Fruit fly (Drosophila melanogaster): ENCODE data around the gene CG12995.

DNA sequence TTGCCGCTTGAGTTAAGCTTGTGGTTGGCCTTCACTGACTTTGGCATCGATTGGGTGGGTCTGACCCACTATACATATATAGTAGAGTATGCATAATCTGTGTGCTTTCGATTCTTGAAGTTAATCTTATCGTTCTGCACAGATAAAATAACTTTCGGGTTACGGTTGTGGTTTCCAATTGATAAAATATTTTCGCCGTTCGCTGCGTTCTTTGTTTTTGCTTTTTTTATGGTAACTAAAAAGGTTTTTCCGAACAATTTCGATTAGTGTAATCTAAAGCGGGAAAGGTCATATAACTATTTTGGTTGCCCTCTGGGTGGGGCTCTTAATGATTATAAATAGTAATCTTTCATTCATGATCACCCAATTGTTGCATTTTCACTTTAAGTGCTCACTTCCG lies 29.3 kb downstream of the CG12995 start:
- TF ChIP-seq pan (optimal IDR thresholded peaks at IDR 0.05) (no peak), Hr78 (GFP tag; optimal IDR thresholded peaks at IDR 0.05) (no peak), HLH106 (tag; optimal IDR thresholded peaks at IDR 0.05) (no peak), OdsH (GFP tag; optimal IDR thresholded peaks at IDR 0.05) (no peak), woc (GFP tag; optimal IDR thresholded peaks at IDR 0.05) (no peak)
